Fruit fly (Drosophila melanogaster) whole organism, wandering third instar larva: ENCODE measurements around the gene CG14383.

Experiments used
- Abd-B ChIP-seq: fragments of >200 bp; optimal IDR thresholded peaks from 2 replicates; lab custom pipeline; 2017; ENCODE audit warnings: missing biosample characterization, missing genetic modification characterization
- CG32264 ChIP-seq: fragments of 200-800 bp; sonication (Bioruptor generic); optimal IDR thresholded peaks from 2 replicates; lab custom pipeline; 2016; ENCODE audit warnings: missing biosample characterization, missing genetic modification characterization
- CG9705 ChIP-seq: fragments of 200-800 bp; sonication (Bioruptor generic); optimal IDR thresholded peaks from 2 replicates; lab custom pipeline; 2018; ENCODE audit warnings: missing biosample characterization, mild to moderate bottlenecking, missing genetic modification characterization
- CrebA ChIP-seq: fragments of 200-800 bp; sonication (Bioruptor generic); optimal IDR thresholded peaks from 2 replicates; lab custom pipeline; 2016; ENCODE audit warnings: missing biosample characterization, mild to moderate bottlenecking, missing genetic modification characterization, borderline replicate concordance
- Dfd ChIP-seq: fragments of >200 bp; optimal IDR thresholded peaks from 2 replicates; lab custom pipeline; 2017; ENCODE audit warnings: missing biosample characterization, missing genetic modification characterization
- Dif ChIP-seq: fragments of 200-275, 200-300 bp; sonication (Bioruptor generic); optimal IDR thresholded peaks from 2 replicates; lab custom pipeline; 2018; ENCODE audit warnings: missing biosample characterization, missing genetic modification characterization; ENCODE audit not compliant: partially characterized antibody
- GATAd ChIP-seq: sonication (Bioruptor generic); optimal IDR thresholded peaks from 2 replicates; lab custom pipeline; 2016; ENCODE audit warnings: missing biosample characterization, missing genetic modification characterization
- HLH106 ChIP-seq: fragments of 200-800 bp; optimal IDR thresholded peaks from 3 replicates; lab custom pipeline; 2019; ENCODE audit warnings: missing biosample characterization, mild to moderate bottlenecking, missing genetic modification characterization, moderate library complexity
- Hnf4 ChIP-seq: fragments of 200-800 bp; sonication (Bioruptor generic); optimal IDR thresholded peaks from 2 replicates; lab custom pipeline; 2016; ENCODE audit warnings: missing biosample characterization, mild to moderate bottlenecking, missing genetic modification characterization
- Hr78 ChIP-seq: fragments of >200 bp; optimal IDR thresholded peaks from 2 replicates; lab custom pipeline; 2017; ENCODE audit warnings: missing biosample characterization, missing genetic modification characterization
- Hr83 ChIP-seq: fragments of 200-300 bp; sonication (Bioruptor generic); optimal IDR thresholded peaks from 2 replicates; lab custom pipeline; 2016; ENCODE audit warnings: missing biosample characterization, mild to moderate bottlenecking, missing genetic modification characterization, moderate library complexity; ENCODE audit not compliant: poor library complexity, severe bottlenecking
- Jra ChIP-seq: sonication (Bioruptor generic); optimal IDR thresholded peaks from 2 replicates; lab custom pipeline; 2016; ENCODE audit warnings: missing biosample characterization, missing genetic modification characterization
- Mio ChIP-seq: sonication (Bioruptor generic); optimal IDR thresholded peaks from 2 replicates; lab custom pipeline; 2016; ENCODE audit warnings: missing biosample characterization, missing genetic modification characterization
- Myc ChIP-seq: fragments of >200 bp; optimal IDR thresholded peaks from 2 replicates; lab custom pipeline; 2017
- N ChIP-seq: fragments of >200 bp; optimal IDR thresholded peaks from 2 replicates; lab custom pipeline; 2018; ENCODE audit warnings: missing biosample characterization, missing external identifiers, missing genetic modification characterization
- OdsH ChIP-seq: fragments of 200-800 bp; sonication (Bioruptor generic); optimal IDR thresholded peaks from 2 replicates; lab custom pipeline; 2016; ENCODE audit warnings: missing biosample characterization, mild to moderate bottlenecking, missing genetic modification characterization
- Rel ChIP-seq, 2 experiments: fragments of 200-800 bp; sonication (Bioruptor generic) in 1 of 2; optimal IDR thresholded peaks; 2 replicates in 1 of 2; 3 replicates in 1 of 2; lab custom pipeline; 2016 to 2019; ENCODE audit warnings: mild to moderate bottlenecking in 2 of 2, missing biosample characterization in 2 of 2, missing genetic modification characterization in 2 of 2, moderate library complexity in 1 of 2
- Sp1 ChIP-seq: fragments of 200-800 bp; sonication (Bioruptor generic); optimal IDR thresholded peaks from 3 replicates; lab custom pipeline; 2019; ENCODE audit warnings: missing biosample characterization, mild to moderate bottlenecking, missing genetic modification characterization, moderate library complexity
- Vsx2 ChIP-seq: fragments of 200-300, 225-300 bp; sonication (Bioruptor generic); optimal IDR thresholded peaks from 2 replicates; lab custom pipeline; 2018; ENCODE audit warnings: missing biosample characterization, missing genetic modification characterization; ENCODE audit not compliant: partially characterized antibody
- br ChIP-seq: fragments of 200-800 bp; sonication (Bioruptor generic); optimal IDR thresholded peaks from 2 replicates; lab custom pipeline; 2016; ENCODE audit warnings: missing biosample characterization, missing genetic modification characterization
- brk ChIP-seq: fragments of 200-800 bp; sonication (Bioruptor generic); optimal IDR thresholded peaks from 2 replicates; lab custom pipeline; 2016; ENCODE audit warnings: missing biosample characterization, mild to moderate bottlenecking, missing genetic modification characterization
- dl ChIP-seq, 2 experiments: fragments of 175-275, 200-275 bp in 1 of 2; fragments of 200-275 bp in 1 of 2; sonication (Bioruptor generic); optimal IDR thresholded peaks; lab custom pipeline; 2018; ENCODE audit warnings: mild to moderate bottlenecking in 2 of 2, missing biosample characterization in 2 of 2, missing genetic modification characterization in 2 of 2, moderate library complexity in 2 of 2; ENCODE audit not compliant: partially characterized antibody in 2 of 2, insufficient read depth in 1 of 2
- dmrt93B ChIP-seq: fragments of 200-800 bp; sonication (Bioruptor generic); optimal IDR thresholded peaks from 2 replicates; lab custom pipeline; 2018; ENCODE audit warnings: missing biosample characterization, mild to moderate bottlenecking, missing genetic modification characterization
- dsf ChIP-seq: sonication (Bioruptor generic); optimal IDR thresholded peaks from 2 replicates; lab custom pipeline; 2016; ENCODE audit warnings: missing biosample characterization, missing genetic modification characterization, borderline replicate concordance
- ey ChIP-seq: fragments of 200-800 bp; sonication (Bioruptor generic); optimal IDR thresholded peaks from 2 replicates; lab custom pipeline; 2016; ENCODE audit warnings: missing biosample characterization, missing genetic modification characterization
- foxo ChIP-seq, 2 experiments: fragments of 200-800 bp; sonication (Bioruptor generic); optimal IDR thresholded peaks; 2 replicates in 1 of 2; 3 replicates in 1 of 2; lab custom pipeline; 2016 to 2017; ENCODE audit warnings: missing biosample characterization in 2 of 2, missing genetic modification characterization in 2 of 2
- fru ChIP-seq: fragments of 200-800 bp; sonication (Bioruptor generic); optimal IDR thresholded peaks from 3 replicates; lab custom pipeline; 2016; ENCODE audit warnings: missing biosample characterization, mild to moderate bottlenecking, missing genetic modification characterization
- h ChIP-seq: fragments of 200-800 bp; sonication (Bioruptor generic); optimal IDR thresholded peaks from 3 replicates; lab custom pipeline; 2016; ENCODE audit warnings: missing biosample characterization, mild to moderate bottlenecking, missing genetic modification characterization
- jim ChIP-seq: fragments of 175-275, 200-325 bp; sonication (Bioruptor generic); optimal IDR thresholded peaks from 2 replicates; lab custom pipeline; 2016; ENCODE audit warnings: missing biosample characterization, mild to moderate bottlenecking, missing genetic modification characterization
- lola ChIP-seq: fragments of >200 bp; optimal IDR thresholded peaks from 2 replicates; lab custom pipeline; 2017; ENCODE audit warnings: missing biosample characterization, missing genetic modification characterization
- pan ChIP-seq: fragments of >200 bp; optimal IDR thresholded peaks from 2 replicates; lab custom pipeline; 2017
- psq ChIP-seq: fragments of 200-800 bp; sonication (Bioruptor generic); optimal IDR thresholded peaks from 3 replicates; lab custom pipeline; 2017; ENCODE audit warnings: missing biosample characterization, mild to moderate bottlenecking, missing genetic modification characterization, moderate library complexity
- rgr ChIP-seq: fragments of 200-800 bp; sonication (Bioruptor generic); optimal IDR thresholded peaks from 3 replicates; lab custom pipeline; 2016; ENCODE audit warnings: missing biosample characterization, mild to moderate bottlenecking, missing genetic modification characterization
- sage ChIP-seq: fragments of 200-800 bp; sonication (Bioruptor generic); optimal IDR thresholded peaks from 2 replicates; lab custom pipeline; 2016; ENCODE audit warnings: missing biosample characterization, mild to moderate bottlenecking, missing genetic modification characterization
- sv ChIP-seq: fragments of 200-800 bp; sonication (Bioruptor generic); optimal IDR thresholded peaks from 3 replicates; lab custom pipeline; 2016; ENCODE audit warnings: missing biosample characterization, missing genetic modification characterization
- tai ChIP-seq: sonication (Bioruptor generic); optimal IDR thresholded peaks from 2 replicates; lab custom pipeline; 2016; ENCODE audit warnings: missing biosample characterization, missing genetic modification characterization
- usp ChIP-seq: fragments of >200 bp; optimal IDR thresholded peaks from 2 replicates; lab custom pipeline; 2017; ENCODE audit warnings: missing biosample characterization, missing genetic modification characterization
- woc ChIP-seq: sonication (Bioruptor generic); optimal IDR thresholded peaks from 2 replicates; lab custom pipeline; 2016; ENCODE audit warnings: missing biosample characterization, mild to moderate bottlenecking, missing genetic modification characterization

CG14383 gene

dm6 chr3R:13018995-13019394 lies 30.7 kb upstream of the CG14383 start:
- no peak for TF ChIP-seq N (GFP tag; lab: Kevin White, UChicago)
- no peak for TF ChIP-seq dsf (GFP tag; lab: Kevin White, UChicago)
- TF ChIP-seq sv (GFP tag; lab: Kevin White, UChicago): no peak
- TF ChIP-seq sage (GFP tag; lab: Kevin White, UChicago): no peak
- no peak for TF ChIP-seq CrebA (GFP tag; lab: Kevin White, UChicago)

dm6 chr3R:13018284-13018900 lies 30.1 kb upstream of the CG14383 start:
- TF ChIP-seq Rel (GFP tag; optimal IDR thresholded peaks at IDR 0.05; lab: Kevin White, UChicago) (no peak), Rel (tag; optimal IDR thresholded peaks at IDR 0.05; lab: Kevin White, UChicago) (peak; percentile 73), lola (no peak), h (peak; percentile 73), woc (no peak)

dm6 chr3R:13017623-13018036 lies 29.3 kb upstream of the CG14383 start:
- TF ChIP-seq rgr (GFP tag; lab: Kevin White, UChicago) (peak; percentile 59), Rel (GFP tag; optimal IDR thresholded peaks at IDR 0.05; lab: Kevin White, UChicago) (no peak), Rel (tag; optimal IDR thresholded peaks at IDR 0.05; lab: Kevin White, UChicago) (peak; percentile 93), h (peak; percentile 50), Dif (GFP tag; lab: Kevin White, UChicago) (no peak)

- TF ChIP-seq dsf (GFP tag; lab: Kevin White, UChicago) (no peak), Vsx2 (GFP tag; lab: Kevin White, UChicago) (no peak), woc (peak; percentile 87), CG32264 (GFP tag; lab: Kevin White, UChicago) (peak; percentile 9), jim (peak; percentile 21), HLH106 (tag; lab: Kevin White, UChicago) (peak; percentile 4), lola (no peak), rgr (GFP tag; lab: Kevin White, UChicago) (no peak), Hnf4 (GFP tag; lab: Kevin White, UChicago) (peak; percentile 16), CG9705 (GFP tag; lab: Kevin White, UChicago) (no peak), tai (GFP tag; lab: Kevin White, UChicago) (peak; percentile 9), Dfd (GFP tag; lab: Kevin White, UChicago) (no peak), sage (GFP tag; lab: Kevin White, UChicago) (peak; percentile 46), sv (GFP tag; lab: Kevin White, UChicago) (no peak), fru (GFP tag; lab: Kevin White, UChicago) (peak; percentile 62), pan (lab: Kevin White, UChicago) (no peak), Hr83 (GFP tag; lab: Kevin White, UChicago) (peak; percentile 65), GATAd (GFP tag; lab: Kevin White, UChicago) (no peak), N (GFP tag; lab: Kevin White, UChicago) (no peak), usp (GFP tag; lab: Kevin White, UChicago) (no peak), foxo (GFP tag; optimal IDR thresholded peaks at IDR 0.05; lab: Kevin White, UChicago) (peak; percentile 22 to 72), brk (GFP tag; lab: Kevin White, UChicago) (peak; percentile 56), OdsH (peak; percentile 11), Abd-B (GFP tag; lab: Kevin White, UChicago) (no peak), Sp1 (GFP tag; lab: Kevin White, UChicago) (no peak), psq (peak; percentile 69), dmrt93B (GFP tag; lab: Kevin White, UChicago) (no peak), ey (GFP tag; lab: Kevin White, UChicago) (peak; percentile 21), br (peak; percentile 36), Mio (no peak), Hr78 (GFP tag; lab: Kevin White, UChicago) (no peak), h (peak; percentile 42), dl (GFP tag; optimal IDR thresholded peaks at IDR 0.05; lab: Kevin White, UChicago; ENCODE audit: insufficient read depth in 1 of 2, partially characterized antibody in 2 of 2) (peak; percentile 60 to 71), Myc (peak; percentile 96), Rel (GFP tag; optimal IDR thresholded peaks at IDR 0.05; lab: Kevin White, UChicago) (peak; percentile 87), Rel (tag; optimal IDR thresholded peaks at IDR 0.05; lab: Kevin White, UChicago) (peak; percentile 73), Jra (GFP tag; lab: Kevin White, UChicago) (peak; percentile 25), CrebA (GFP tag; lab: Kevin White, UChicago) (no peak), Dif (GFP tag; lab: Kevin White, UChicago) (peak; percentile 68)
- TF ChIP-seq, all 38 proteins: peak for 21
These were observed 27.8 kb upstream of the CG14383 start for dm6 chr3R:13015811-13016766.
